Fruit fly (Drosophila melanogaster): Measurements from ENCODE around the gene Sld5.

The Sld5 gene

dm6 chr3R:26005978-26006934, 50.1 kb downstream of the Sld5 start (continued):
- peak; percentile 66 for TF ChIP-seq CG6808 (GFP tag; optimal IDR thresholded peaks at IDR 0.05)
- no peak for TF ChIP-seq achi (GFP tag; optimal IDR thresholded peaks at IDR 0.05)
- TF ChIP-seq lz (GFP tag; optimal IDR thresholded peaks at IDR 0.05), result no peak
- TF ChIP-seq CG11902 (GFP tag; optimal IDR thresholded peaks at IDR 0.05), result no peak
- TF ChIP-seq CG6163 (GFP tag; IDR thresholded peaks at IDR 0.05), result peak; percentile 33; the same call in 1 of the 3 replicates
- no peak for TF ChIP-seq CG6792 (GFP tag; optimal IDR thresholded peaks at IDR 0.05)
- peak; percentile 15 for TF ChIP-seq Blimp-1 (GFP tag; optimal IDR thresholded peaks at IDR 0.05)
- peak; percentile 75 for TF ChIP-seq svp (GFP tag)
- 0 out of 2 replicates have a peak, but pooled peaks have one; percentile 29 for TF ChIP-seq Gug (GFP tag; IDR thresholded peaks at IDR 0.05)
- TF ChIP-seq eg (GFP tag; IDR thresholded peaks at IDR 0.05), result peak; percentile 71
- peak; percentile 62 for TF ChIP-seq CG16779 (tag; optimal IDR thresholded peaks at IDR 0.05)
- TF ChIP-seq net (GFP tag; optimal IDR thresholded peaks at IDR 0.05), result peak; percentile 73
- TF ChIP-seq Eip75B (GFP tag; optimal IDR thresholded peaks at IDR 0.05), result peak; percentile 60
- no peak for TF ChIP-seq esn (GFP tag; optimal IDR thresholded peaks at IDR 0.05)
- peak; percentile 5 for TF ChIP-seq Hr4 (GFP tag; optimal IDR thresholded peaks at IDR 0.05)
- peak; percentile 58 for TF ChIP-seq spab (GFP tag; optimal IDR thresholded peaks at IDR 0.05)

Data from whole organism, prepupa.